Worm (Caenorhabditis elegans) whole organism, early embryonic: ENCODE results near the gene B0303.7.

Source experiments
- B0310.2 ChIP-seq: sonication (generic microtip); optimal IDR thresholded peaks from 2 replicates; lab custom pipeline; 2016; ENCODE audit warnings: mild to moderate bottlenecking, missing genetic modification characterization, missing compliant biosample characterization
- F13C5.2 ChIP-seq: sonication (generic microtip); optimal IDR thresholded peaks from 2 replicates; lab custom pipeline; 2017; ENCODE audit warnings: mild to moderate bottlenecking, missing genetic modification characterization, inconsistent platforms, missing compliant biosample characterization
- aly-1 ChIP-seq: sonication (generic microtip); optimal IDR thresholded peaks from 2 replicates; lab custom pipeline; 2016; ENCODE audit warnings: missing genetic modification characterization, missing compliant biosample characterization
- ama-1 ChIP-seq: fragments of 150-350 bp; optimal IDR thresholded peaks from 2 replicates; lab custom pipeline; 2014
- ceh-13 ChIP-seq: fragments of 200-800 bp; sonication (Bioruptor generic); optimal IDR thresholded peaks from 2 replicates; lab custom pipeline; 2018; ENCODE audit warnings: mild to moderate bottlenecking, missing genetic modification characterization, missing compliant biosample characterization
- ceh-36 ChIP-seq: sonication (generic microtip); optimal IDR thresholded peaks from 2 replicates; lab custom pipeline; 2016; ENCODE audit warnings: missing genetic modification characterization, inconsistent platforms, missing compliant biosample characterization
- ets-7 ChIP-seq: sonication (generic microtip); optimal IDR thresholded peaks from 2 replicates; lab custom pipeline; 2016; ENCODE audit warnings: missing genotype, missing genetic modification characterization, missing compliant biosample characterization
- flt-1 ChIP-seq: fragments of 200-800 bp; sonication (Bioruptor generic); IDR thresholded peaks from 2 replicates; pipeline ENCODE4 v1.3.6; 2022; ENCODE audit warnings: missing genetic modification characterization, missing compliant biosample characterization
- hmbx-1 ChIP-seq: sonication (generic microtip); optimal IDR thresholded peaks from 2 replicates; lab custom pipeline; 2016; ENCODE audit warnings: mild to moderate bottlenecking, missing genetic modification characterization, missing compliant biosample characterization
- hmg-4 ChIP-seq: fragments of 200-800 bp; sonication (Bioruptor generic); optimal IDR thresholded peaks from 2 replicates; lab custom pipeline; 2018; ENCODE audit warnings: mild to moderate bottlenecking, missing genetic modification characterization, missing compliant biosample characterization
- hnd-1 ChIP-seq: sonication (generic microtip); optimal IDR thresholded peaks from 2 replicates; lab custom pipeline; 2016; ENCODE audit warnings: missing genetic modification characterization, missing compliant biosample characterization
- pes-1 ChIP-seq: fragments of 200-800 bp; sonication (Bioruptor generic); IDR thresholded peaks from 2 replicates; pipeline ENCODE4 v1.3.6; 2022; ENCODE audit warnings: missing genetic modification reagents, missing genetic modification characterization, missing compliant biosample characterization
- scrt-1 ChIP-seq: fragments of 200-800 bp; sonication (Bioruptor generic); IDR thresholded peaks from 2 replicates; pipeline ENCODE4 v1.3.6; 2022; ENCODE audit warnings: missing genetic modification characterization, missing compliant biosample characterization
- sea-1 ChIP-seq: fragments of 200-800 bp; sonication (Bioruptor generic); conservative IDR thresholded peaks from 2 replicates; pipeline ENCODE4 v1.3.6; 2022; ENCODE audit warnings: missing genetic modification characterization, missing compliant biosample characterization
- tbx-11 ChIP-seq: fragments of 200-800 bp; sonication (Bioruptor generic); IDR thresholded peaks from 2 replicates; pipeline ENCODE4 v1.3.6; 2022; ENCODE audit warnings: missing genetic modification characterization, missing compliant biosample characterization
- tbx-37 ChIP-seq: fragments of 200-800 bp; sonication (Bioruptor generic); conservative IDR thresholded peaks from 2 replicates; pipeline ENCODE4 v1.3.6; 2022; ENCODE audit warnings: missing genetic modification reagents, missing genetic modification characterization, missing compliant biosample characterization
- tra-4 ChIP-seq: sonication (generic microtip); optimal IDR thresholded peaks from 2 replicates; lab custom pipeline; 2017; ENCODE audit warnings: missing genetic modification characterization, missing compliant biosample characterization

B0303.7 gene

ce11 chrIII:8718592-8718991 lies 25.2 kb downstream of the B0303.7 start:
- no peak for TF ChIP-seq hnd-1
- TF ChIP-seq ets-7 (tag; lab: Kevin White, UChicago): no peak
- no peak for TF ChIP-seq B0310.2
- no peak for TF ChIP-seq tra-4 (tag; lab: Kevin White, UChicago)
- TF ChIP-seq F13C5.2 (tag; lab: Kevin White, UChicago): no peak
- TF ChIP-seq ceh-36 (tag; lab: Kevin White, UChicago): no peak
- TF ChIP-seq scrt-1 (GFP tag; lab: Robert Waterston, UW): no peak
- TF ChIP-seq tbx-11 (GFP tag; lab: Robert Waterston, UW): no peak
- TF ChIP-seq hmg-4 (GFP tag; lab: Kevin White, UChicago): no peak
- no peak for TF ChIP-seq hmbx-1 (tag; lab: Kevin White, UChicago)
- TF ChIP-seq tbx-37 (GFP tag; lab: Robert Waterston, UW): no peak
- TF ChIP-seq sea-1 (GFP tag; lab: Robert Waterston, UW): no peak
- no peak for TF ChIP-seq ama-1 (lab: Kevin White, UChicago)
- no peak for TF ChIP-seq pes-1 (GFP tag; lab: Robert Waterston, UW)
- TF ChIP-seq flt-1 (GFP tag; lab: Robert Waterston, UW): no peak
- TF ChIP-seq aly-1 (tag; lab: Kevin White, UChicago): no peak
- TF ChIP-seq ceh-13 (GFP tag; lab: Kevin White, UChicago): no peak

DNA sequence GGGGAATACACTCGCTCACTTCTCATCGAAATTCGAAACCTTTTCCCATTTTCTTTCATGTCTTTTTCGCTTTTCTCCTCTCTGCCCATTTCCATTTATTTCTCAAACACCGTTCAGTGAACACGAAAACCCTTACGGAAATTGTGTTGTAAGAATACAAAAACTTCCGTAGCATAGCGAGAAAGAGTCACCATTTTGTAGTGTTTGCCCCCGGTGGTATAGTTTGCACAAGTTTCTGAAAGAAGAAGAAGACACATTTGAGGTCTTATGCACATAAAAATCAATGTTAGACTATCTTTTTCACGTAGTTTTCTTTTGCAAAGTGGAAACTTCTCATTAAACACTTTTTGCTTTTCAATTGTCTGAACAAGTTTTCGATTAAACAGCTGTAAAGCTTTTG lies 25.7 kb downstream of the B0303.7 start:
- TF ChIP-seq aly-1 (tag; lab: Kevin White, UChicago) (no peak), tbx-37 (GFP tag; lab: Robert Waterston, UW) (no peak), ceh-13 (GFP tag; lab: Kevin White, UChicago) (no peak), tra-4 (tag; lab: Kevin White, UChicago) (no peak), scrt-1 (GFP tag; lab: Robert Waterston, UW) (no peak), sea-1 (GFP tag; lab: Robert Waterston, UW) (no peak), B0310.2 (no peak)

DNA sequence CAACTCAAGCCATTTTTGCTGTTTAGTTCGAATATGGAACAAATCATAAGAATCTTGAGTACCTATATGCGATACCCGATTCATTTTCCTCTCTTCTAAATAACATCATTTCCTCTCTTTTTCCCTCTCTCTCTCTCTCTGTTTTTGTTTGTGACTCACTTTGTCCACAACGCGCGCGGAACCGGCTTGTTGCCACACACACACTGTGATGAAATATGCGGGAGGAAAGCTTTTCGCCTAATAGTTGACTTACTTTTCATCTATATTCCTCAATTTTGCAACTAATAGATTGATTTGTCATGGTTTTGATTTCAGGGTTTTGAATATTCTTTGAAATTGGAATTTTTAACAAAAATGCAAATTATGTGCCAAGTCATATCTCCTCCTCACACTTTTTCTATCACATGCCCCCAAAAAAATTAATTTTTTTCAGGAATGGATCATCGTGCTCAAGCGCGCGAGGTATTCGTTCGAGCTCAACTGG lies 26.4 kb downstream of the B0303.7 start, which contains the start of gene hipr-1:
hipr-1 (plus strand) TSS at position 434 of the 484 bp plus-strand sequence.
- no peak for TF ChIP-seq tbx-37 (GFP tag; lab: Robert Waterston, UW)
- no peak for TF ChIP-seq scrt-1 (GFP tag; lab: Robert Waterston, UW)
- TF ChIP-seq tbx-11 (GFP tag; lab: Robert Waterston, UW): no peak
- no peak for TF ChIP-seq flt-1 (GFP tag; lab: Robert Waterston, UW)
- TF ChIP-seq hmbx-1 (tag; lab: Kevin White, UChicago): no peak
- no peak for TF ChIP-seq hnd-1
- TF ChIP-seq B0310.2: no peak
- no peak for TF ChIP-seq ceh-36 (tag; lab: Kevin White, UChicago)
- no peak for TF ChIP-seq ceh-13 (GFP tag; lab: Kevin White, UChicago)
- TF ChIP-seq ets-7 (tag; lab: Kevin White, UChicago): no peak
- TF ChIP-seq pes-1 (GFP tag; lab: Robert Waterston, UW): no peak
- TF ChIP-seq ama-1 (lab: Kevin White, UChicago): no peak
- no peak for TF ChIP-seq F13C5.2 (tag; lab: Kevin White, UChicago)
- no peak for TF ChIP-seq hmg-4 (GFP tag; lab: Kevin White, UChicago)
- no peak for TF ChIP-seq aly-1 (tag; lab: Kevin White, UChicago)
- no peak for TF ChIP-seq tra-4 (tag; lab: Kevin White, UChicago)
- TF ChIP-seq sea-1 (GFP tag; lab: Robert Waterston, UW): no peak

- no peak for TF ChIP-seq tbx-37 (GFP tag; lab: Robert Waterston, UW)
- TF ChIP-seq tbx-11 (GFP tag; lab: Robert Waterston, UW): no peak
- TF ChIP-seq flt-1 (GFP tag; lab: Robert Waterston, UW): no peak
- no peak for TF ChIP-seq F13C5.2 (tag; lab: Kevin White, UChicago)
- TF ChIP-seq hnd-1: no peak
- no peak for TF ChIP-seq scrt-1 (GFP tag; lab: Robert Waterston, UW)
Observed at ce11 chrIII:8725224-8725623, 31.8 kb downstream of the B0303.7 start.

DNA sequence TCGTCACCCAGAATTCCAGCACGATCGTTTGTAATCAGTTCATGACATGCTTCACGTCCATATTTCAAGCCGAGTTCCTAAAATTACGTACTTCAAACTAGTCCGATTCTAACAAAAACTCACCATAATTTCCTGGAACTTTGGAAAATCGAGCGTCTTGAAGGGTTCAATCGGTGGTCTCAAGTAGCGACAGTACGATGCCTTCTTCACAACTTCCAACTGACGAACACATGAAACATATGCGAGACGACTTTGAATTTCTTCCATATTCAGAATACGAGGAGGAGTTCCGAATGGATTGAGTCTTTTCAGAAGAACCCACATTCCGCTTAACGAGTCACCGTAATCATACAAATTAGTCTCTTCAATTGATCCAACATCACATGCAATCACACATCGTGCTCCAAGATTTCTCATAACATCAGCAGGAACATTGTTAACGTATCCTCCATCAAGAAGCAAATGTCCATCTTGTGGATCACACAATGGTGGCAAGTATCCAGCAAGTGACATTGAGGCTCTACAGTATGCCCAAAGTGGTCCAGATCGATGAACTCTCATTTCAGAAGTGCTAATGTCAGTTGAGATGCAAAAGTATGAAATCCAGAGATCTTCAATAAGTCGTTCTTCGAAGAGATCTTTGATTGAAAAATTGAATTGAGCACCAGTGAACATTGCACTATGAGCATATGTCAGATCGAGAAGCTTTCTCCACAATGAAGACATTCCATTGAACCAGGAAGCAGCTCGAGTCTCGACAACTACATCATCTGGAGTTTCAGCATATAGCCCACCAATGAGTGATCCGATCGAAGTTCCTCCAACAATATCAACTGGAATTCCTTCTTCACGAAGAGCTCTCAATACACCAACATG lies 32.8 kb downstream of the B0303.7 start:
- TF ChIP-seq B0310.2 (no peak), ceh-13 (GFP tag; lab: Kevin White, UChicago) (no peak), hmg-4 (GFP tag; lab: Kevin White, UChicago) (no peak), hnd-1 (no peak), tra-4 (tag; lab: Kevin White, UChicago) (no peak), F13C5.2 (tag; lab: Kevin White, UChicago) (no peak), pes-1 (GFP tag; lab: Robert Waterston, UW) (no peak), ama-1 (lab: Kevin White, UChicago) (no peak), scrt-1 (GFP tag; lab: Robert Waterston, UW) (no peak), tbx-37 (GFP tag; lab: Robert Waterston, UW) (no peak), sea-1 (GFP tag; lab: Robert Waterston, UW) (no peak), tbx-11 (GFP tag; lab: Robert Waterston, UW) (no peak), ets-7 (tag; lab: Kevin White, UChicago) (no peak), hmbx-1 (tag; lab: Kevin White, UChicago) (no peak), ceh-36 (tag; lab: Kevin White, UChicago) (no peak)

ce11 chrIII:8731310-8731709 lies 37.9 kb downstream of the B0303.7 start, which contains the start of gene ZK370.4:
Gene ZK370.4, minus strand, starts transcription at chrIII:8731410.
- TF ChIP-seq aly-1 (tag; lab: Kevin White, UChicago) (no peak), F13C5.2 (tag; lab: Kevin White, UChicago) (no peak), ama-1 (lab: Kevin White, UChicago) (no peak), scrt-1 (GFP tag; lab: Robert Waterston, UW) (no peak), ceh-36 (tag; lab: Kevin White, UChicago) (no peak), ets-7 (tag; lab: Kevin White, UChicago) (no peak), hmg-4 (GFP tag; lab: Kevin White, UChicago) (no peak), tbx-37 (GFP tag; lab: Robert Waterston, UW) (no peak), pes-1 (GFP tag; lab: Robert Waterston, UW) (no peak), hmbx-1 (tag; lab: Kevin White, UChicago) (no peak), flt-1 (GFP tag; lab: Robert Waterston, UW) (no peak), sea-1 (GFP tag; lab: Robert Waterston, UW) (no peak), hnd-1 (no peak), tbx-11 (GFP tag; lab: Robert Waterston, UW) (no peak), B0310.2 (no peak), ceh-13 (GFP tag; lab: Kevin White, UChicago) (no peak), tra-4 (tag; lab: Kevin White, UChicago) (no peak)
